Worm (Caenorhabditis elegans) whole organism, late embryonic: ENCODE data around the gene T14B4.3.
A peak's percentile ranks its signal among the peaks of the same experiment; 100 is the strongest.

ENCODE experiments used
- C38D4.7 ChIP-seq: fragments of 200-800 bp; sonication (Bioruptor generic); optimal IDR thresholded peaks from 2 replicates; lab custom pipeline; 2018; ENCODE audit warnings: mild to moderate bottlenecking, missing genetic modification characterization, moderate library complexity, missing compliant biosample characterization
- F13H6.1 ChIP-seq: sonication (generic microtip); optimal IDR thresholded peaks from 2 replicates; lab custom pipeline; 2016; ENCODE audit warnings: missing genetic modification characterization, missing compliant biosample characterization
- K09A11.1 ChIP-seq: sonication (generic microtip); optimal IDR thresholded peaks from 2 replicates; lab custom pipeline; 2017; ENCODE audit warnings: antibody characterized with exemption, mild to moderate bottlenecking, missing genetic modification characterization, missing compliant biosample characterization; ENCODE audit not compliant: insufficient read depth
- T23F11.4 ChIP-seq: fragments of 200-800 bp; sonication (Bioruptor generic); optimal IDR thresholded peaks from 2 replicates; lab custom pipeline; 2018; ENCODE audit warnings: mild to moderate bottlenecking, missing genetic modification characterization, missing compliant biosample characterization
- Y22D7AL.16 ChIP-seq: sonication (generic microtip); optimal IDR thresholded peaks from 2 replicates; lab custom pipeline; 2016; ENCODE audit warnings: missing genetic modification characterization, missing compliant biosample characterization
- ahr-1 ChIP-seq: sonication (generic microtip); optimal IDR thresholded peaks from 2 replicates; lab custom pipeline; 2016; ENCODE audit warnings: missing genetic modification characterization, missing compliant biosample characterization
- ama-1 ChIP-seq: fragments of 150-350 bp; optimal IDR thresholded peaks from 2 replicates; lab custom pipeline; 2014
- ceh-14 ChIP-seq: sonication (generic microtip); optimal IDR thresholded peaks from 2 replicates; lab custom pipeline; 2016; ENCODE audit warnings: missing genotype, missing genetic modification characterization, missing compliant biosample characterization
- ceh-18 ChIP-seq: sonication (generic microtip); optimal IDR thresholded peaks from 2 replicates; lab custom pipeline; 2016; ENCODE audit warnings: missing genetic modification characterization, missing compliant biosample characterization
- ceh-19 ChIP-seq: fragments of 200-800 bp; sonication (Bioruptor generic); optimal IDR thresholded peaks from 2 replicates; lab custom pipeline; 2018; ENCODE audit warnings: mild to moderate bottlenecking, missing genetic modification characterization, missing compliant biosample characterization
- ceh-2 ChIP-seq: sonication (generic microtip); optimal IDR thresholded peaks from 2 replicates; lab custom pipeline; 2016; ENCODE audit warnings: missing genotype, missing genetic modification characterization, missing compliant biosample characterization
- ceh-22 ChIP-seq: sonication (generic microtip); optimal IDR thresholded peaks from 2 replicates; lab custom pipeline; 2017; ENCODE audit warnings: missing biosample characterization, missing genetic modification characterization
- ceh-24 ChIP-seq: sonication (generic microtip); optimal IDR thresholded peaks from 2 replicates; lab custom pipeline; 2016; ENCODE audit warnings: mild to moderate bottlenecking, missing genetic modification characterization, missing compliant biosample characterization
- ceh-30 ChIP-seq: fragments of 150-350 bp; optimal IDR thresholded peaks from 2 replicates; lab custom pipeline; 2014; ENCODE audit warnings: missing biosample characterization, missing genetic modification characterization
- ceh-31 ChIP-seq: sonication (generic microtip); optimal IDR thresholded peaks from 2 replicates; lab custom pipeline; 2016; ENCODE audit warnings: missing genetic modification characterization, missing compliant biosample characterization
- ceh-34 ChIP-seq: sonication (generic microtip); optimal IDR thresholded peaks from 2 replicates; lab custom pipeline; 2016; ENCODE audit warnings: mild to moderate bottlenecking, missing genetic modification characterization, missing compliant biosample characterization
- ceh-48 ChIP-seq: sonication (generic microtip); optimal IDR thresholded peaks from 2 replicates; lab custom pipeline; 2016; ENCODE audit warnings: missing genetic modification characterization, inconsistent platforms, missing compliant biosample characterization
- ceh-6 ChIP-seq: fragments of 200-800 bp; sonication (Bioruptor generic); optimal IDR thresholded peaks from 2 replicates; lab custom pipeline; 2018; ENCODE audit warnings: mild to moderate bottlenecking, missing genetic modification characterization, missing compliant biosample characterization
- ceh-9 ChIP-seq: sonication (generic microtip); optimal IDR thresholded peaks from 2 replicates; lab custom pipeline; 2016; ENCODE audit warnings: mild to moderate bottlenecking, missing genetic modification characterization, inconsistent platforms, missing compliant biosample characterization
- che-1 ChIP-seq: sonication (generic microtip); optimal IDR thresholded peaks from 2 replicates; lab custom pipeline; 2016; ENCODE audit warnings: mild to moderate bottlenecking, missing genetic modification characterization, missing compliant biosample characterization
- dmd-4 ChIP-seq: sonication (generic microtip); optimal IDR thresholded peaks from 2 replicates; lab custom pipeline; 2016; ENCODE audit warnings: borderline replicate concordance, missing genetic modification characterization, missing compliant biosample characterization
- dve-1 ChIP-seq: sonication (generic microtip); optimal IDR thresholded peaks from 2 replicates; lab custom pipeline; 2017; ENCODE audit warnings: antibody characterized with exemption, mild to moderate bottlenecking, missing genetic modification characterization, missing compliant biosample characterization
- elt-2 ChIP-seq: sonication (generic microtip); optimal IDR thresholded peaks from 2 replicates; lab custom pipeline; 2016; ENCODE audit warnings: missing genetic modification reagents, missing genetic modification characterization, missing compliant biosample characterization
- eyg-1 ChIP-seq: sonication (generic microtip); optimal IDR thresholded peaks from 2 replicates; lab custom pipeline; 2016; ENCODE audit warnings: missing genotype, missing genetic modification characterization, missing compliant biosample characterization
- fax-1 ChIP-seq: sonication (generic microtip); optimal IDR thresholded peaks from 2 replicates; lab custom pipeline; 2016; ENCODE audit warnings: missing genotype, missing genetic modification characterization, missing compliant biosample characterization
- fkh-6 ChIP-seq: sonication (generic microtip); optimal IDR thresholded peaks from 2 replicates; lab custom pipeline; 2016; ENCODE audit warnings: missing genetic modification characterization, missing compliant biosample characterization
- gmeb-2 ChIP-seq: sonication (generic microtip); optimal IDR thresholded peaks from 2 replicates; lab custom pipeline; 2016; ENCODE audit warnings: missing genetic modification characterization, inconsistent platforms, missing compliant biosample characterization
- hlh-15 ChIP-seq: sonication (generic microtip); optimal IDR thresholded peaks from 2 replicates; lab custom pipeline; 2016; ENCODE audit warnings: missing genetic modification characterization, missing compliant biosample characterization
- hlh-30 ChIP-seq: sonication (generic microtip); optimal IDR thresholded peaks from 2 replicates; lab custom pipeline; 2017; ENCODE audit warnings: antibody characterized with exemption, missing genetic modification characterization, missing compliant biosample characterization; ENCODE audit not compliant: insufficient read depth
- hlh-6 ChIP-seq: sonication (generic microtip); optimal IDR thresholded peaks from 2 replicates; lab custom pipeline; 2016; ENCODE audit warnings: missing genotype, missing genetic modification characterization, missing compliant biosample characterization
- hlh-8 ChIP-seq: sonication (generic microtip); optimal IDR thresholded peaks from 2 replicates; lab custom pipeline; 2016; ENCODE audit warnings: missing genotype, missing genetic modification characterization, missing compliant biosample characterization
- lim-6 ChIP-seq: sonication (generic microtip); optimal IDR thresholded peaks from 2 replicates; lab custom pipeline; 2016; ENCODE audit warnings: missing genetic modification characterization, missing compliant biosample characterization
- lin-11 ChIP-seq: fragments of 200-800 bp; sonication (Bioruptor generic); optimal IDR thresholded peaks from 2 replicates; lab custom pipeline; 2018; ENCODE audit warnings: mild to moderate bottlenecking, missing genetic modification characterization, missing compliant biosample characterization
- mec-3 ChIP-seq: sonication (generic microtip); optimal IDR thresholded peaks from 2 replicates; lab custom pipeline; 2016; ENCODE audit warnings: borderline replicate concordance, missing genetic modification characterization, missing compliant biosample characterization
- nfya-1 ChIP-seq: sonication (generic microtip); optimal IDR thresholded peaks from 2 replicates; lab custom pipeline; 2017; ENCODE audit warnings: missing genetic modification characterization, mild to moderate bottlenecking, missing compliant biosample characterization, antibody characterized with exemption, moderate library complexity
- nhr-11 ChIP-seq: fragments of 150-350 bp; optimal IDR thresholded peaks from 2 replicates; lab custom pipeline; 2014; ENCODE audit warnings: missing biosample characterization, missing genetic modification characterization
- nhr-232 ChIP-seq: sonication (generic microtip); optimal IDR thresholded peaks from 2 replicates; lab custom pipeline; 2016; ENCODE audit warnings: missing genetic modification characterization, missing compliant biosample characterization
- odd-2 ChIP-seq: sonication (generic microtip); optimal IDR thresholded peaks from 2 replicates; lab custom pipeline; 2017; ENCODE audit warnings: antibody characterized with exemption, mild to moderate bottlenecking, missing genetic modification characterization, missing compliant biosample characterization
- pat-9 ChIP-seq: fragments of 200-800 bp; sonication (Bioruptor generic); optimal IDR thresholded peaks from 2 replicates; lab custom pipeline; 2018; ENCODE audit warnings: mild to moderate bottlenecking, missing genetic modification characterization, moderate library complexity, missing compliant biosample characterization
- pha-2 ChIP-seq: sonication (generic microtip); optimal IDR thresholded peaks from 2 replicates; lab custom pipeline; 2017; ENCODE audit warnings: mild to moderate bottlenecking, missing genetic modification characterization, missing compliant biosample characterization
- pha-4 ChIP-seq: fragments of 150-350 bp; optimal IDR thresholded peaks from 2 replicates; lab custom pipeline; 2018; ENCODE audit warnings: missing biosample characterization, missing genetic modification reagents, missing genetic modification characterization
- pqm-1 ChIP-seq: sonication (generic microtip); optimal IDR thresholded peaks from 2 replicates; lab custom pipeline; 2016; ENCODE audit warnings: missing genetic modification characterization, missing compliant biosample characterization
- pros-1 ChIP-seq: fragments of 150-350 bp; optimal IDR thresholded peaks from 2 replicates; lab custom pipeline; 2014; ENCODE audit warnings: missing biosample characterization, missing genetic modification reagents, missing genetic modification characterization
- ref-2 ChIP-seq: sonication (generic microtip); optimal IDR thresholded peaks from 2 replicates; lab custom pipeline; 2016; ENCODE audit warnings: missing genetic modification characterization, missing compliant biosample characterization
- rnt-1 ChIP-seq: sonication (generic microtip); optimal IDR thresholded peaks from 2 replicates; lab custom pipeline; 2016; ENCODE audit warnings: missing genetic modification characterization, missing compliant biosample characterization
- sdc-2 ChIP-seq: sonication (generic microtip); optimal IDR thresholded peaks from 2 replicates; lab custom pipeline; 2016; ENCODE audit warnings: missing genotype, missing genetic modification characterization, missing compliant biosample characterization
- sox-4 ChIP-seq: sonication (generic microtip); optimal IDR thresholded peaks from 2 replicates; lab custom pipeline; 2017; ENCODE audit warnings: mild to moderate bottlenecking, missing genetic modification characterization, inconsistent platforms, missing compliant biosample characterization
- tbx-2 ChIP-seq: sonication (generic microtip); optimal IDR thresholded peaks from 2 replicates; lab custom pipeline; 2016; ENCODE audit warnings: missing genetic modification characterization, missing compliant biosample characterization
- tbx-7 ChIP-seq: sonication (generic microtip); optimal IDR thresholded peaks from 2 replicates; lab custom pipeline; 2016; ENCODE audit warnings: missing genotype, missing genetic modification characterization, missing compliant biosample characterization
- ttx-3 ChIP-seq: sonication (generic microtip); optimal IDR thresholded peaks from 2 replicates; lab custom pipeline; 2016; ENCODE audit warnings: missing genetic modification reagents, missing genetic modification characterization, missing compliant biosample characterization
- unc-3 ChIP-seq, 2 experiments: fragments of 200-800 bp in 1 of 2; sonication (Bioruptor generic) in 1 of 2; sonication (generic microtip) in 1 of 2; conservative IDR thresholded peaks in 1 of 2; optimal IDR thresholded peaks in 1 of 2; 2 replicates each; pipeline versions ENCODE4 v1.3.6 to Lab custom; 2016 to 2022; ENCODE audit warnings: missing compliant biosample characterization in 2 of 2, missing genetic modification characterization in 2 of 2, missing genetic modification reagents in 1 of 2
- unc-42 ChIP-seq: sonication (generic microtip); optimal IDR thresholded peaks from 2 replicates; lab custom pipeline; 2016; ENCODE audit warnings: missing genotype, missing genetic modification characterization, missing compliant biosample characterization

The T14B4.3 gene

DNA sequence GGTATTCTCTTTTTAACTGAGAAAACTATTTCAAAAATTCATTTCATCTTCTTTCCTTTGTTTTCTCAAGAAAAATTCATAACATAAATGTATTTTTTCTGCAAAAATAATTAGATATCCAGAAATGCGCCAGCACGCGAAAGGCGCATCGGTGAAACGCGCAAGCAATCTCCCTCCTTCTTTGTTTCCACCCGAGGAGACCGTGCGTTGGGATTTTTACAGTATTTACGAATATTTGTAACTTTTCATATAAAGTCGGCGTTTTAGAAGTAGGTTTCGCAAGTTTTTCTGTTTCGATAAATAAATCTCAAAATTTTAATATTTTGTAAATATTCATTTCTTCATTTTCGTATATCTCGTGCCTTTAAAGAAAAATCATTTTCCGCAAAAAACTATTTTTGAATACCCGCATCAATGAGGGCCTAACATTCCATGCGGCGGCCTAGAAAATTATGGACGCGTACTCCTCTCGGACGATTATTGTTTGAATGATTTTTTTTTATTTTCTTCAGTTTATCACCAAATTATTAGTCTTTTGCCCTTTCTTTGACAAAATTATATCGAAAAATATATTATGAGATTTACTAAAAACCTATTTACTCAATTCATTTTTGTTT lies 41.8 kb downstream of the T14B4.3 start, which contains the start of gene ssup-72:
TSS of gene ssup-72 (plus strand) at position 181 of the 617 bp plus-strand sequence.
- TF ChIP-seq ceh-9 (tag; lab: Kevin White, UChicago) (no peak), ama-1 (lab: Kevin White, UChicago) (no peak), ceh-34 (peak; percentile 9), K09A11.1 (tag; lab: Kevin White, UChicago) (no peak), F13H6.1 (tag; lab: Kevin White, UChicago) (no peak), unc-3 (GFP tag; conservative IDR thresholded peaks at IDR 0.05; lab: Robert Waterston, UW) (no peak), unc-3 (tag; optimal IDR thresholded peaks at IDR 0.05; lab: Kevin White, UChicago) (no peak), ceh-24 (tag; lab: Kevin White, UChicago) (no peak), rnt-1 (peak; percentile 33), gmeb-2 (no peak), T23F11.4 (GFP tag; lab: Kevin White, UChicago) (no peak), C38D4.7 (no peak), ceh-19 (GFP tag; lab: Kevin White, UChicago) (no peak), odd-2 (tag; lab: Kevin White, UChicago) (no peak), ref-2 (tag; lab: Kevin White, UChicago) (peak; percentile 35), ceh-6 (no peak), ttx-3 (no peak), elt-2 (tag; lab: Kevin White, UChicago) (peak; percentile 39), hlh-6 (tag; lab: Kevin White, UChicago) (no peak), nfya-1 (tag; lab: Kevin White, UChicago) (peak; percentile 4), fax-1 (no peak), nhr-11 (tag; lab: Kevin White, UChicago) (no peak), pat-9 (no peak), ceh-14 (tag; lab: Kevin White, UChicago) (peak; percentile 22), mec-3 (no peak), dve-1 (no peak), ceh-2 (peak; percentile 77), pha-2 (no peak), dmd-4 (no peak), ceh-22 (tag; lab: Kevin White, UChicago) (no peak), ceh-18 (tag; lab: Kevin White, UChicago) (no peak), ceh-48 (no peak), ceh-30 (tag; lab: Kevin White, UChicago) (no peak), sdc-2 (tag; lab: Kevin White, UChicago) (no peak), nhr-232 (tag; lab: Kevin White, UChicago) (no peak), lin-11 (tag; lab: Kevin White, UChicago) (no peak), Y22D7AL.16 (tag; lab: Kevin White, UChicago) (no peak), hlh-30 (tag; lab: Kevin White, UChicago) (no peak), sox-4 (no peak), tbx-7 (tag; lab: Kevin White, UChicago) (peak; percentile 82), hlh-15 (no peak), tbx-2 (tag; lab: Kevin White, UChicago) (peak; percentile 74), che-1 (tag; lab: Kevin White, UChicago) (no peak), fkh-6 (tag; lab: Kevin White, UChicago) (no peak), unc-42 (tag; lab: Kevin White, UChicago) (peak; percentile 32), ceh-31 (tag; lab: Kevin White, UChicago) (peak; percentile 88), pqm-1 (tag; lab: Kevin White, UChicago) (no peak), ahr-1 (tag; lab: Kevin White, UChicago) (no peak), hlh-8 (tag; lab: Kevin White, UChicago) (peak; percentile 72), eyg-1 (no peak), pros-1 (tag; lab: Kevin White, UChicago) (no peak), pha-4 (no peak), lim-6 (tag; lab: Kevin White, UChicago) (peak; percentile 14)
